Fruit fly (Drosophila melanogaster) whole organism, embryonic: Measurements from ENCODE around the gene GstO3.

Experiments
- Ada2b ChIP-seq: fragments of 200-800 bp; sonication (Bioruptor generic); IDR thresholded peaks from 2 replicates; pipeline ENCODE4 v1.3.6; 2022; ENCODE audit warnings: missing biosample characterization, missing genetic modification characterization
- Asciz ChIP-seq: fragments of 200-800 bp; sonication (Bioruptor generic); optimal IDR thresholded peaks from 2 replicates; lab custom pipeline; 2017; ENCODE audit warnings: missing biosample characterization, mild to moderate bottlenecking, missing genetic modification characterization, missing genetic modification reagents
- Atf-2 ChIP-seq: fragments of 200-800 bp; sonication (Bioruptor generic); optimal IDR thresholded peaks from 2 replicates; lab custom pipeline; 2016; ENCODE audit warnings: missing biosample characterization, missing genetic modification characterization
- Atf3 ChIP-seq: fragments of 200-800 bp; sonication (Bioruptor generic); optimal IDR thresholded peaks from 3 replicates; lab custom pipeline; 2016; ENCODE audit warnings: missing biosample characterization, missing genetic modification characterization
- CG11695 ChIP-seq: fragments of 200-800 bp; sonication (Bioruptor generic); IDR thresholded peaks from 3 replicates; pipeline ENCODE4 v1.3.6; 2022; ENCODE audit warnings: missing biosample characterization, missing genetic modification characterization
- CG1233 ChIP-seq: fragments of 200-800 bp; sonication (Bioruptor generic); optimal IDR thresholded peaks from 4 replicates; lab custom pipeline; 2018; ENCODE audit warnings: missing biosample characterization, mild to moderate bottlenecking, missing genetic modification characterization
- CG12769 ChIP-seq: fragments of 200-800 bp; sonication (Bioruptor generic); optimal IDR thresholded peaks from 2 replicates; lab custom pipeline; 2019; ENCODE audit warnings: missing biosample characterization, mild to moderate bottlenecking, missing genetic modification characterization, moderate library complexity
- CG1602 ChIP-seq: fragments of 200-800 bp; sonication (Bioruptor generic); optimal IDR thresholded peaks from 3 replicates; lab custom pipeline; 2016; ENCODE audit warnings: missing biosample characterization, missing genetic modification characterization
- CG30431 ChIP-seq: fragments of 200-800 bp; sonication (Bioruptor generic); optimal IDR thresholded peaks from 2 replicates; lab custom pipeline; 2017; ENCODE audit warnings: missing biosample characterization, missing genetic modification characterization
- CG32532 ChIP-seq: fragments of 200-800 bp; sonication (Bioruptor generic); IDR thresholded peaks from 2 replicates; pipeline ENCODE4 v1.3.6; 2022; ENCODE audit warnings: missing biosample characterization, missing genetic modification characterization
- CG32767 ChIP-seq: fragments of 200-800 bp; sonication (Bioruptor generic); IDR thresholded peaks from 2 replicates; pipeline ENCODE4 v1.3.6; 2022; ENCODE audit warnings: missing biosample characterization, missing genetic modification characterization
- CG34224 ChIP-seq: fragments of 200-800 bp; sonication (Bioruptor generic); IDR thresholded peaks from 3 replicates; pipeline ENCODE4 v1.3.6; 2022; ENCODE audit warnings: missing biosample characterization, missing genetic modification characterization; ENCODE audit not compliant: partially characterized antibody
- CG3726 ChIP-seq: fragments of 200-800 bp; sonication (Bioruptor generic); IDR thresholded peaks from 3 replicates; pipeline ENCODE4, ENCODE4 v1.3.6; 2022; ENCODE audit warnings: missing biosample characterization, missing genetic modification characterization
- CG5245 ChIP-seq: fragments of 200-800 bp; sonication (Bioruptor generic); optimal IDR thresholded peaks from 3 replicates; lab custom pipeline; 2016; ENCODE audit warnings: missing biosample characterization, missing genetic modification characterization
- CG6254 ChIP-seq: fragments of 200-800 bp; sonication (Bioruptor generic); optimal IDR thresholded peaks from 3 replicates; lab custom pipeline; 2017; ENCODE audit warnings: mild to moderate bottlenecking, missing biosample characterization, missing genetic modification reagents, missing genetic modification characterization
- CG6689 ChIP-seq: fragments of 200-800 bp; sonication (Bioruptor generic); IDR thresholded peaks from 2 replicates; pipeline ENCODE4 v1.3.6; 2022; ENCODE audit warnings: missing biosample characterization, missing genetic modification characterization
- CG7987 ChIP-seq: fragments of 200-800 bp; sonication (Bioruptor generic); optimal IDR thresholded peaks from 2 replicates; lab custom pipeline; 2018; ENCODE audit warnings: missing biosample characterization, mild to moderate bottlenecking, missing genetic modification characterization, moderate library complexity
- CG8388 ChIP-seq: fragments of 200-800 bp; sonication (Bioruptor generic); optimal IDR thresholded peaks from 2 replicates; lab custom pipeline; 2019; ENCODE audit warnings: missing biosample characterization, mild to moderate bottlenecking, missing genetic modification characterization, moderate library complexity
- CG9797 ChIP-seq: fragments of 200-800 bp; sonication (Bioruptor generic); optimal IDR thresholded peaks from 3 replicates; lab custom pipeline; 2018; ENCODE audit warnings: missing biosample characterization, mild to moderate bottlenecking, missing genetic modification characterization
- CG9876 ChIP-seq: fragments of 200-800 bp; sonication (Bioruptor generic); optimal IDR thresholded peaks from 2 replicates; lab custom pipeline; 2016; ENCODE audit warnings: missing biosample characterization, missing genetic modification characterization
- Dip2 ChIP-seq: fragments of 200-800 bp; sonication (Bioruptor generic); IDR thresholded peaks from 2 replicates; pipeline ENCODE4 v1.3.6; 2022; ENCODE audit warnings: missing biosample characterization, missing genetic modification characterization
- Doc3 ChIP-seq: fragments of 200-800 bp; sonication (Bioruptor generic); IDR thresholded peaks from 3 replicates; pipeline ENCODE4 v1.3.6; 2022; ENCODE audit warnings: missing biosample characterization, missing genetic modification characterization; ENCODE audit not compliant: partially characterized antibody
- E2f1 ChIP-seq: fragments of 200-800 bp; sonication (Bioruptor generic); IDR thresholded peaks from 2 replicates; pipeline ENCODE4 v1.3.6; 2022; ENCODE audit warnings: missing biosample characterization, missing genetic modification characterization
- HLH3B ChIP-seq: fragments of 200-800 bp; sonication (Bioruptor generic); IDR thresholded peaks from 2 replicates; pipeline ENCODE4 v1.3.6; 2022; ENCODE audit warnings: missing biosample characterization, missing genetic modification characterization
- HLH54F ChIP-seq: fragments of 200-800 bp; sonication (Bioruptor generic); optimal IDR thresholded peaks from 3 replicates; lab custom pipeline; 2016; ENCODE audit warnings: missing biosample characterization, missing genetic modification characterization
- Hr39 ChIP-seq: fragments of >200 bp; optimal IDR thresholded peaks from 2 replicates; lab custom pipeline; 2017
- Lim3 ChIP-seq: fragments of 200-800 bp; sonication (Bioruptor generic); IDR thresholded peaks from 2 replicates; pipeline ENCODE4 v1.3.6; 2022; ENCODE audit warnings: missing biosample characterization, missing genetic modification characterization
- MESR4 ChIP-seq: fragments of 200-800 bp; sonication (Bioruptor generic); optimal IDR thresholded peaks from 2 replicates; lab custom pipeline; 2018; ENCODE audit warnings: missing biosample characterization, mild to moderate bottlenecking, missing genetic modification characterization, moderate library complexity
- Max ChIP-seq: fragments of 200-800 bp; sonication (Bioruptor generic); optimal IDR thresholded peaks from 2 replicates; lab custom pipeline; 2016; ENCODE audit warnings: missing biosample characterization, mild to moderate bottlenecking, missing genetic modification characterization
- NC2β ChIP-seq: fragments of 200-800 bp; sonication (Bioruptor generic); optimal IDR thresholded peaks from 2 replicates; lab custom pipeline; 2016; ENCODE audit warnings: missing biosample characterization, missing genetic modification characterization
- Side ChIP-seq: fragments of 200-800 bp; sonication (Bioruptor generic); optimal IDR thresholded peaks from 2 replicates; lab custom pipeline; 2016; ENCODE audit warnings: missing biosample characterization, missing genetic modification characterization
- dimm ChIP-seq: fragments of 200-800 bp; sonication (Bioruptor generic); IDR thresholded peaks from 2 replicates; pipeline ENCODE4 v1.3.6; 2022; ENCODE audit warnings: missing biosample characterization, missing genetic modification characterization
- ems ChIP-seq: fragments of 200-800 bp; sonication (Bioruptor generic); optimal IDR thresholded peaks from 3 replicates; lab custom pipeline; 2016; ENCODE audit warnings: missing biosample characterization, missing genetic modification characterization
- fd64A ChIP-seq: fragments of 200-800 bp; sonication (Bioruptor generic); optimal IDR thresholded peaks from 3 replicates; lab custom pipeline; 2018; ENCODE audit warnings: missing biosample characterization, mild to moderate bottlenecking, missing genetic modification characterization
- fu2 ChIP-seq: fragments of 200-800 bp; sonication (Bioruptor generic); optimal IDR thresholded peaks from 2 replicates; lab custom pipeline; 2016; ENCODE audit warnings: missing biosample characterization, missing genetic modification characterization
- kni ChIP-seq: fragments of 200-800 bp; sonication (Bioruptor generic); optimal IDR thresholded peaks from 3 replicates; lab custom pipeline; 2017; ENCODE audit warnings: mild to moderate bottlenecking, missing biosample characterization, missing genetic modification reagents, missing genetic modification characterization
- nom ChIP-seq: fragments of 200-800 bp; sonication (Bioruptor generic); optimal IDR thresholded peaks from 2 replicates; lab custom pipeline; 2017; ENCODE audit warnings: missing biosample characterization, missing genetic modification characterization, mild to moderate bottlenecking, moderate library complexity, missing genetic modification reagents
- pho ChIP-seq: fragments of 200-800 bp; sonication (Bioruptor generic); optimal IDR thresholded peaks from 2 replicates; lab custom pipeline; 2016; ENCODE audit warnings: missing biosample characterization, missing genetic modification characterization
- rib ChIP-seq: fragments of 200-800 bp; sonication (Bioruptor generic); IDR thresholded peaks from 2 replicates; pipeline ENCODE4 v1.3.6; 2022; ENCODE audit warnings: missing biosample characterization, missing genetic modification characterization
- row ChIP-seq: fragments of 200-800 bp; sonication (Bioruptor generic); IDR thresholded peaks from 3 replicates; pipeline ENCODE4 v1.3.6; 2022; ENCODE audit warnings: missing biosample characterization, missing genetic modification characterization
- sd ChIP-seq: fragments of 200-800 bp; sonication (Bioruptor generic); optimal IDR thresholded peaks from 3 replicates; lab custom pipeline; 2018; ENCODE audit warnings: missing biosample characterization, mild to moderate bottlenecking, missing genetic modification characterization, moderate library complexity
- shn ChIP-seq: fragments of 200-800 bp; sonication (Bioruptor generic); optimal IDR thresholded peaks from 3 replicates; lab custom pipeline; 2016; ENCODE audit warnings: missing biosample characterization, missing genetic modification characterization
- sqz ChIP-seq: fragments of 200-800 bp; sonication (Bioruptor generic); optimal IDR thresholded peaks from 3 replicates; lab custom pipeline; 2018; ENCODE audit warnings: missing biosample characterization, mild to moderate bottlenecking, missing genetic modification characterization
- sr ChIP-seq: fragments of 200-800 bp; sonication (Bioruptor generic); IDR thresholded peaks from 3 replicates; pipeline ENCODE4 v1.3.6; 2022; ENCODE audit warnings: missing biosample characterization, missing genetic modification characterization
- stwl ChIP-seq: fragments of 200-800 bp; sonication (Bioruptor generic); optimal IDR thresholded peaks from 3 replicates; lab custom pipeline; 2018; ENCODE audit warnings: missing biosample characterization, mild to moderate bottlenecking, missing genetic modification characterization, moderate library complexity
- toy ChIP-seq: fragments of 200-800 bp; sonication (Bioruptor generic); IDR thresholded peaks from 2 replicates; pipeline ENCODE4 v1.3.6; 2022; ENCODE audit warnings: missing biosample characterization, missing genetic modification characterization

The GstO3 gene

dm6 chr3L:8525691-8526421 is 7.2 kb downstream of the GstO3 start (continued):
- peak; percentile 44; the same call in 2 of the 3 replicates for TF ChIP-seq row (GFP tag; lab: Robert Waterston, UW)
- TF ChIP-seq CG12769 (tag; lab: Kevin White, UChicago): peak; percentile 41
- peak; percentile 38 for TF ChIP-seq HLH54F (GFP tag; lab: Kevin White, UChicago)
- TF ChIP-seq CG5245 (GFP tag; lab: Kevin White, UChicago): no peak
- TF ChIP-seq fd64A (GFP tag; lab: Kevin White, UChicago): no peak
- TF ChIP-seq MESR4 (GFP tag; lab: Kevin White, UChicago): no peak
- no peak for TF ChIP-seq shn (GFP tag; lab: Kevin White, UChicago)
- TF ChIP-seq fu2 (GFP tag; lab: Kevin White, UChicago): peak; percentile 5
- TF ChIP-seq CG11695 (GFP tag; lab: Robert Waterston, UW): peak; percentile 63; the same call in 2 of the 3 replicates
- TF ChIP-seq CG6689 (GFP tag; lab: Robert Waterston, UW): peak; percentile 40; the same call in 1 of the 2 replicates
- peak; percentile 37 for TF ChIP-seq sqz (GFP tag; lab: Kevin White, UChicago)
- no peak for TF ChIP-seq CG7987
- TF ChIP-seq CG9797 (GFP tag; lab: Kevin White, UChicago): no peak
- TF ChIP-seq toy: 0 out of 2 replicates have a peak, but pooled peaks have one; percentile 22
- no peak for TF ChIP-seq Atf3 (GFP tag; lab: Kevin White, UChicago)
- TF ChIP-seq sr (GFP tag; lab: Robert Waterston, UW): peak; percentile 88
- peak; percentile 64 for TF ChIP-seq pho
- TF ChIP-seq Atf-2 (GFP tag; lab: Kevin White, UChicago): peak; percentile 5
- no peak for TF ChIP-seq CG30431 (GFP tag; lab: Kevin White, UChicago)
- no peak for TF ChIP-seq CG3726
- no peak for TF ChIP-seq CG6254
- peak; percentile 36 for TF ChIP-seq Asciz (GFP tag; lab: Kevin White, UChicago)
- TF ChIP-seq CG1602: no peak
- TF ChIP-seq CG32767 (GFP tag; lab: Robert Waterston, UW): no peak
- TF ChIP-seq Dip2 (GFP tag; lab: Robert Waterston, UW): no peak
- peak; percentile 14 for TF ChIP-seq ems
- no peak for TF ChIP-seq CG34224 (GFP tag; lab: Robert Waterston, UW)
- peak; percentile 60 for TF ChIP-seq CG1233
- no peak for TF ChIP-seq NC2β (GFP tag; lab: Kevin White, UChicago)
- TF ChIP-seq CG32532 (GFP tag; lab: Robert Waterston, UW): peak; percentile 49; the same call in 1 of the 2 replicates
- no peak for TF ChIP-seq kni (GFP tag; lab: Kevin White, UChicago)
- TF ChIP-seq HLH3B: 0 out of 2 replicates have a peak, but pooled peaks have one; percentile 12
- TF ChIP-seq stwl (tag; lab: Kevin White, UChicago): no peak
- peak; percentile 51 for TF ChIP-seq Side (GFP tag; lab: Kevin White, UChicago)
- TF ChIP-seq Doc3 (GFP tag; lab: Robert Waterston, UW): no peak
- no peak for TF ChIP-seq CG8388
- no peak for TF ChIP-seq Ada2b (GFP tag; lab: Robert Waterston, UW)
- no peak for TF ChIP-seq dimm (GFP tag; lab: Robert Waterston, UW)
- TF ChIP-seq nom: no peak
- TF ChIP-seq Max (GFP tag; lab: Kevin White, UChicago): no peak
- no peak for TF ChIP-seq CG9876 (GFP tag; lab: Kevin White, UChicago)
- no peak for TF ChIP-seq E2f1 (GFP tag; lab: Robert Waterston, UW)
- no peak for TF ChIP-seq Hr39 (lab: Kevin White, UChicago)
- TF ChIP-seq Lim3: no peak
- no peak for TF ChIP-seq rib (GFP tag; lab: Robert Waterston, UW)
- peak; percentile 81 for TF ChIP-seq sd (tag; lab: Kevin White, UChicago)
